Worm (Caenorhabditis elegans) whole organism, L4/young adult: ENCODE results near the gene nhr-252.

Source experiments
- W03F9.2 ChIP-seq: fragments of 150-350 bp; optimal IDR thresholded peaks from 2 replicates; lab custom pipeline; 2014; ENCODE audit warnings: missing biosample characterization, missing genetic modification characterization
- him-1 ChIP-seq: sonication (generic microtip); optimal IDR thresholded peaks from 2 replicates; lab custom pipeline; 2016; ENCODE audit warnings: missing genotype, missing genetic modification reagents, missing genetic modification characterization, missing compliant biosample characterization

DNA sequence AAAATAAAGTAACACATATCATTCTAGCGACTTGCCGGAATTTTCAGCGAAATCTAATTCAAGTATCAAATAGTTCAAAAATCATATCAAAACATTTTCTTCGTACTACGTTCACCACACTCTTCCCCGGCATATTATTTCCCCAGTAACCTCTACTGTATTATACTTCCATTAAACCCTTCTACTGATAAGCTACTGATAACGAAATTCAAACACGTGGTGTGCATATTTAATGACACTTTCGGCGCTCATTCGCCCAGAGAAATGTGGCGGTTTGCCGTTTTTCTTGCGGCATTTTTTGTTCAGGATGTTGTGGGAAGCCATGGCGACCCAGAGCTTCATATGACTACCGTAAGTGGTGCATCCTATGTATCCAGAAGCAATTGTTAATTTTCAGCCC lies 18.9 kb upstream of the nhr-252 start, which contains the start of gene lipl-5:
- TF ChIP-seq him-1 (no peak), W03F9.2 (tag; lab: Kevin White, UChicago) (no peak)
